Fruit fly (Drosophila melanogaster) whole organism: ENCODE results near the gene CG12105.

Experiments
- CG8478 ChIP-seq: fragments of >200 bp; optimal IDR thresholded peaks from 2 replicates; lab custom pipeline; 2018; ENCODE audit warnings: inconsistent platforms
- EcR ChIP-seq, 2 experiments: fragments of >200 bp; optimal IDR thresholded peaks; 2 replicates each; lab custom pipeline; 2017; ENCODE audit warnings: missing biosample characterization in 2 of 2, missing genetic modification characterization in 2 of 2, missing genetic modification reagents in 2 of 2
- psq ChIP-seq: fragments of >200 bp; optimal IDR thresholded peaks from 2 replicates; lab custom pipeline; 2017

dm6 chr3L:1592822-1593452 lies 22.7 kb downstream of the CG12105 start:
- TF ChIP-seq CG8478 (lab: Kevin White, UChicago) (no peak), psq (lab: Kevin White, UChicago) (no peak), EcR (GFP tag; optimal IDR thresholded peaks at IDR 0.05; lab: Kevin White, UChicago) (no peak)
